Worm (Caenorhabditis elegans): ENCODE results near the gene F55B11.4.

DNA sequence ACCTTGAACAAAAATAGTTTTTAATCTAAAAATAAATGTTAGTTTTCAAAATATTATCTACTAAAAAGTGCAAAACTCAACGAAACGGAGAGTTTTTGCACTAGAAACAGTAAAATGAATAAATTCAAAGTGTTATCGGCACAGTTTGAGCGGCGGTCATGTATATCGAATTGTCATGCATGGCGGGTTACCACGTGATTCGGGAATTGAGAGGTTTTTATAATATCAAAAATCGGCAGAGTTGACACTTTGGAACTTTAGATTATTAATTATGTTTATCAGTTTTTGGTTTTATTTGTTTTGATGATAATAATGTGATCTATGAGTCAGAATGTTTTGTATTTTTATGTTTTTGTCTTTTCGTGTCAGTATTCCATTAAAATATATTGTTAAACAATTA is 17.3 kb downstream of the F55B11.4 start:
- TF ChIP-seq dao-5 (tag; optimal IDR thresholded peaks at IDR 0.05) = no peak
- no peak for TF ChIP-seq him-1 (tag; optimal IDR thresholded peaks at IDR 0.05)
- TF ChIP-seq W03F9.2 (tag; optimal IDR thresholded peaks at IDR 0.05) = no peak
